Worm (Caenorhabditis elegans): ENCODE results near the gene fbxb-103.

The fbxb-103 gene

ce11 chrII:3897758-3898494, 9.0 kb upstream of the fbxb-103 start, which contains the start of gene F53C3.6:
Gene F53C3.6 (plus strand): TSS chrII:3898142.
- TF ChIP-seq mep-1 (tag; optimal IDR thresholded peaks at IDR 0.05): peak; percentile 71
- peak; percentile 71 for TF ChIP-seq dsc-1 (tag; optimal IDR thresholded peaks at IDR 0.05)
- TF ChIP-seq ztf-11 (tag; optimal IDR thresholded peaks at IDR 0.05): no peak
- peak; percentile 69 for TF ChIP-seq swsn-7 (tag; optimal IDR thresholded peaks at IDR 0.05)
- peak in 2 of 6 experiments; percentile 2 to 66 for TF ChIP-seq elt-3 (tag; optimal IDR thresholded peaks at IDR 0.05)
- no peak for TF ChIP-seq F16B12.6 (tag; optimal IDR thresholded peaks at IDR 0.05)
- peak; percentile 60 for TF ChIP-seq ztf-4 (tag; optimal IDR thresholded peaks at IDR 0.05)
- TF ChIP-seq jun-1 (tag; optimal IDR thresholded peaks at IDR 0.05): peak; percentile 28
- peak; percentile 21 for TF ChIP-seq nhr-90 (tag; optimal IDR thresholded peaks at IDR 0.05; ENCODE audit: poor library complexity)
- TF ChIP-seq fkh-8 (tag; optimal IDR thresholded peaks at IDR 0.05): peak; percentile 61
- TF ChIP-seq nhr-19 (GFP tag; conservative IDR thresholded peaks at IDR 0.05): peak; percentile 53
- TF ChIP-seq ceh-8 (GFP tag; optimal IDR thresholded peaks at IDR 0.05): peak; percentile 77
- TF ChIP-seq hlh-4 (tag; optimal IDR thresholded peaks at IDR 0.05): no peak
- TF ChIP-seq hlh-17 (GFP tag; optimal IDR thresholded peaks at IDR 0.05; ENCODE audit: borderline replicate concordance): no peak
- TF ChIP-seq ets-5 (GFP tag; IDR thresholded peaks at IDR 0.05): no peak
- peak; percentile 67 for TF ChIP-seq unc-86 (tag; optimal IDR thresholded peaks at IDR 0.05)
- peak; percentile 64 for TF ChIP-seq nhr-20 (tag; optimal IDR thresholded peaks at IDR 0.05)
- TF ChIP-seq Y116A8C.19 (tag; optimal IDR thresholded peaks at IDR 0.05; ENCODE audit: borderline replicate concordance): no peak
- TF ChIP-seq zag-1 (tag; optimal IDR thresholded peaks at IDR 0.05): no peak
- peak; percentile 40 for TF ChIP-seq grh-1 (GFP tag; IDR thresholded peaks at IDR 0.05)
- peak; percentile 91 for TF ChIP-seq nhr-71 (tag; optimal IDR thresholded peaks at IDR 0.05)
- peak; percentile 41 for TF ChIP-seq blmp-1 (tag; optimal IDR thresholded peaks at IDR 0.05)
- no peak for TF ChIP-seq unc-62 (GFP tag; optimal IDR thresholded peaks at IDR 0.05)
- TF ChIP-seq rnt-1 (tag; optimal IDR thresholded peaks at IDR 0.05): peak; percentile 37
- no peak for TF ChIP-seq fkh-4 (tag; optimal IDR thresholded peaks at IDR 0.05; ENCODE audit: borderline replicate concordance)
- peak; percentile 24 for TF ChIP-seq nhr-11 (tag; optimal IDR thresholded peaks at IDR 0.05)
- no peak for TF ChIP-seq pqm-1 (tag; optimal IDR thresholded peaks at IDR 0.05)
- TF ChIP-seq egl-27 (tag; optimal IDR thresholded peaks at IDR 0.05): peak; percentile 50 to 67
- TF ChIP-seq elt-2 (tag; optimal IDR thresholded peaks at IDR 0.05): peak; percentile 4
- no peak for TF ChIP-seq nhr-84 (tag; optimal IDR thresholded peaks at IDR 0.05)
- TF ChIP-seq C16A3.4 (tag; optimal IDR thresholded peaks at IDR 0.05): peak; percentile 26
- TF ChIP-seq lin-39 (tag; optimal IDR thresholded peaks at IDR 0.05): peak; percentile 47
- TF ChIP-seq snu-23 (GFP tag; optimal IDR thresholded peaks at IDR 0.05): peak; percentile 61
- no peak for TF ChIP-seq pag-3 (tag; optimal IDR thresholded peaks at IDR 0.05; ENCODE audit: borderline replicate concordance, insufficient read depth)
- no peak for TF ChIP-seq unc-30 (tag; optimal IDR thresholded peaks at IDR 0.05)
- TF ChIP-seq sup-37 (GFP tag; optimal IDR thresholded peaks at IDR 0.05): no peak
- peak; percentile 26 for TF ChIP-seq snpc-4 (tag; optimal IDR thresholded peaks at IDR 0.05)
- peak; percentile 51 for TF ChIP-seq fos-1 (tag; optimal IDR thresholded peaks at IDR 0.05)
- peak; percentile 77 for TF ChIP-seq lsy-2 (tag; optimal IDR thresholded peaks at IDR 0.05)
- TF ChIP-seq tlp-1 (tag; optimal IDR thresholded peaks at IDR 0.05): no peak
- TF ChIP-seq vab-15 (tag; optimal IDR thresholded peaks at IDR 0.05): no peak
- TF ChIP-seq ama-1 (optimal IDR thresholded peaks at IDR 0.05): no peak
- TF ChIP-seq ceh-90 (tag; optimal IDR thresholded peaks at IDR 0.05): no peak
- peak; percentile 51 for TF ChIP-seq nhr-77 (tag; optimal IDR thresholded peaks at IDR 0.05)
- peak in 2 of 3 experiments; percentile 36 to 67 for TF ChIP-seq ceh-82 (tag; optimal IDR thresholded peaks at IDR 0.05)
- TF ChIP-seq mab-9 (GFP tag; IDR thresholded peaks at IDR 0.05): no peak
- TF ChIP-seq alr-1 (tag; optimal IDR thresholded peaks at IDR 0.05; ENCODE audit: borderline replicate concordance): no peak
- peak; percentile 48 for TF ChIP-seq sox-4 (tag; optimal IDR thresholded peaks at IDR 0.05)
- TF ChIP-seq zip-4 (GFP tag; optimal IDR thresholded peaks at IDR 0.05): peak; percentile 42
- TF ChIP-seq nhr-47 (tag; optimal IDR thresholded peaks at IDR 0.05): peak; percentile 81
- TF ChIP-seq nhr-237 (tag; optimal IDR thresholded peaks at IDR 0.05): no peak

Measured in whole organism, L1 larva.